Worm (Caenorhabditis elegans) whole organism, L4 larva: ENCODE measurements around the gene egrh-3.

ENCODE experiments used
- aha-1 ChIP-seq: fragments of 150-350 bp; peaks from one replicate; lab custom pipeline; 2014; ENCODE audit warnings: missing biosample characterization, missing genetic modification characterization
- daf-12 ChIP-seq: fragments of 150-350 bp; optimal IDR thresholded peaks from 2 replicates; lab custom pipeline; 2014; ENCODE audit warnings: missing biosample characterization, missing genetic modification reagents, missing genetic modification characterization
- lin-13 ChIP-seq: fragments of 150-350 bp; optimal IDR thresholded peaks from 2 replicates; lab custom pipeline; 2014; ENCODE audit warnings: missing biosample characterization, missing genetic modification reagents, missing genetic modification characterization
- lin-38 ChIP-seq: fragments of 200-800 bp; sonication (Bioruptor generic); IDR thresholded peaks from 2 replicates; pipeline ENCODE4 v1.3.6; 2022; ENCODE audit warnings: missing genetic modification reagents, missing genetic modification characterization, missing compliant biosample characterization
- lin-39 ChIP-seq: fragments of 150-350 bp; optimal IDR thresholded peaks from 2 replicates; lab custom pipeline; 2014; ENCODE audit warnings: missing biosample characterization, missing genetic modification reagents, missing genetic modification characterization
- lir-3 ChIP-seq: sonication (generic microtip); optimal IDR thresholded peaks from 2 replicates; lab custom pipeline; 2016; ENCODE audit warnings: mild to moderate bottlenecking, missing genetic modification characterization, missing compliant biosample characterization
- lsy-2 ChIP-seq, 2 experiments: fragments of 150-350 bp in 1 of 2; sonication (generic microtip) in 1 of 2; optimal IDR thresholded peaks; 2 replicates each; lab custom pipeline; 2014 to 2017; ENCODE audit warnings: missing biosample characterization in 2 of 2, missing genetic modification characterization in 2 of 2
- mdl-1 ChIP-seq, 2 experiments: fragments of 150-350 bp in 1 of 2; sonication (generic microtip) in 1 of 2; optimal IDR thresholded peaks; 2 replicates each; lab custom pipeline; 2014 to 2017; ENCODE audit warnings: missing biosample characterization in 2 of 2, missing genetic modification characterization in 2 of 2
- nhr-10 ChIP-seq: fragments of 150-350 bp; optimal IDR thresholded peaks from 2 replicates; lab custom pipeline; 2014; ENCODE audit warnings: missing biosample characterization, missing genetic modification characterization
- nhr-28 ChIP-seq: fragments of 150-350 bp; optimal IDR thresholded peaks from 2 replicates; lab custom pipeline; 2014; ENCODE audit warnings: missing biosample characterization, missing genetic modification characterization
- pha-4 ChIP-seq, 2 experiments: fragments of 150-350 bp in 1 of 2; fragments of 200-800 bp in 1 of 2; sonication (Bioruptor generic) in 1 of 2; IDR thresholded peaks in 1 of 2; optimal IDR thresholded peaks in 1 of 2; 2 replicates each; pipeline versions ENCODE4 v1.3.6 to Lab custom; 2014 to 2022; ENCODE audit warnings: missing genetic modification characterization in 2 of 2, missing genetic modification reagents in 2 of 2, missing biosample characterization in 1 of 2, missing compliant biosample characterization in 1 of 2
- snpc-4 ChIP-seq: fragments of 150-350 bp; optimal IDR thresholded peaks from 2 replicates; lab custom pipeline; 2014; ENCODE audit warnings: missing biosample characterization, missing genetic modification characterization
- zag-1 ChIP-seq: fragments of 150-350 bp; optimal IDR thresholded peaks from 2 replicates; lab custom pipeline; 2014; ENCODE audit warnings: missing biosample characterization, missing genetic modification characterization

ce11 chrIV:2708329-2708965 is 19.9 kb upstream of the egrh-3 start:
- TF ChIP-seq lsy-2 (tag; optimal IDR thresholded peaks at IDR 0.05; lab: Kevin White, UChicago) (peak; percentile 55 to 86), lin-39 (no peak), nhr-28 (tag; lab: Kevin White, UChicago) (peak; percentile 67), snpc-4 (tag; lab: Kevin White, UChicago) (no peak), pha-4 (GFP tag; IDR thresholded peaks at IDR 0.05; lab: Robert Waterston, UW) (peak; percentile 46), pha-4 (tag; optimal IDR thresholded peaks at IDR 0.05; lab: Kevin White, UChicago) (no peak), daf-12 (tag; lab: Kevin White, UChicago) (no peak), lir-3 (no peak), mdl-1 (tag; optimal IDR thresholded peaks at IDR 0.05; lab: Kevin White, UChicago) (peak; percentile 86 to 95), aha-1 (tag; lab: Kevin White, UChicago) (peak; percentile 94), nhr-10 (tag; lab: Kevin White, UChicago) (no peak), zag-1 (no peak), lin-13 (GFP tag; lab: Kevin White, UChicago) (peak; percentile 82), lin-38 (GFP tag; lab: Robert Waterston, UW) (peak; percentile 69)
